Worm (Caenorhabditis elegans): ENCODE measurements around the gene ceh-43.

- TF ChIP-seq nhr-237 (tag; optimal IDR thresholded peaks at IDR 0.05) (no peak), fkh-10 (GFP tag; optimal IDR thresholded peaks at IDR 0.05) (no peak), pha-4 (tag; optimal IDR thresholded peaks at IDR 0.05) (peak; percentile 64), unc-62 (GFP tag; optimal IDR thresholded peaks at IDR 0.05) (no peak), egl-27 (tag; optimal IDR thresholded peaks at IDR 0.05) (no peak), nhr-25 (tag; optimal IDR thresholded peaks at IDR 0.05) (no peak), lsy-12 (tag; optimal IDR thresholded peaks at IDR 0.05) (no peak)
Measured at ce11 chrIII:4413099-4413498, 36.6 kb downstream of the ceh-43 start, which contains the start of gene mpc-1.

Measured in whole organism, L3 larva.